Fruit fly (Drosophila melanogaster) whole organism, wandering third instar larva: ENCODE measurements around the gene CG31102.

Source experiments
- Abd-B ChIP-seq: fragments of >200 bp; optimal IDR thresholded peaks from 2 replicates; lab custom pipeline; 2017; ENCODE audit warnings: missing biosample characterization, missing genetic modification characterization
- CG32264 ChIP-seq: fragments of 200-800 bp; sonication (Bioruptor generic); optimal IDR thresholded peaks from 2 replicates; lab custom pipeline; 2016; ENCODE audit warnings: missing biosample characterization, missing genetic modification characterization
- CG9705 ChIP-seq: fragments of 200-800 bp; sonication (Bioruptor generic); optimal IDR thresholded peaks from 2 replicates; lab custom pipeline; 2018; ENCODE audit warnings: missing biosample characterization, mild to moderate bottlenecking, missing genetic modification characterization
- CrebA ChIP-seq: fragments of 200-800 bp; sonication (Bioruptor generic); optimal IDR thresholded peaks from 2 replicates; lab custom pipeline; 2016; ENCODE audit warnings: missing biosample characterization, mild to moderate bottlenecking, missing genetic modification characterization, borderline replicate concordance
- Dfd ChIP-seq: fragments of >200 bp; optimal IDR thresholded peaks from 2 replicates; lab custom pipeline; 2017; ENCODE audit warnings: missing biosample characterization, missing genetic modification characterization
- Dif ChIP-seq: fragments of 200-275, 200-300 bp; sonication (Bioruptor generic); optimal IDR thresholded peaks from 2 replicates; lab custom pipeline; 2018; ENCODE audit warnings: missing biosample characterization, missing genetic modification characterization; ENCODE audit not compliant: partially characterized antibody
- GATAd ChIP-seq: sonication (Bioruptor generic); optimal IDR thresholded peaks from 2 replicates; lab custom pipeline; 2016; ENCODE audit warnings: missing biosample characterization, missing genetic modification characterization
- HLH106 ChIP-seq: fragments of 200-800 bp; optimal IDR thresholded peaks from 3 replicates; lab custom pipeline; 2019; ENCODE audit warnings: missing biosample characterization, mild to moderate bottlenecking, missing genetic modification characterization, moderate library complexity
- Hnf4 ChIP-seq: fragments of 200-800 bp; sonication (Bioruptor generic); optimal IDR thresholded peaks from 2 replicates; lab custom pipeline; 2016; ENCODE audit warnings: missing biosample characterization, mild to moderate bottlenecking, missing genetic modification characterization
- Hr78 ChIP-seq: fragments of >200 bp; optimal IDR thresholded peaks from 2 replicates; lab custom pipeline; 2017; ENCODE audit warnings: missing biosample characterization, missing genetic modification characterization
- Hr83 ChIP-seq: fragments of 200-300 bp; sonication (Bioruptor generic); optimal IDR thresholded peaks from 2 replicates; lab custom pipeline; 2016; ENCODE audit warnings: missing biosample characterization, mild to moderate bottlenecking, missing genetic modification characterization, moderate library complexity; ENCODE audit not compliant: poor library complexity, severe bottlenecking
- Jra ChIP-seq: sonication (Bioruptor generic); optimal IDR thresholded peaks from 2 replicates; lab custom pipeline; 2016; ENCODE audit warnings: missing biosample characterization, missing genetic modification characterization
- Mio ChIP-seq: sonication (Bioruptor generic); optimal IDR thresholded peaks from 2 replicates; lab custom pipeline; 2016; ENCODE audit warnings: missing biosample characterization, missing genetic modification characterization
- Myc ChIP-seq: fragments of >200 bp; optimal IDR thresholded peaks from 2 replicates; lab custom pipeline; 2017
- N ChIP-seq: fragments of >200 bp; optimal IDR thresholded peaks from 2 replicates; lab custom pipeline; 2018; ENCODE audit warnings: missing biosample characterization, missing external identifiers, missing genetic modification characterization
- OdsH ChIP-seq: fragments of 200-800 bp; sonication (Bioruptor generic); optimal IDR thresholded peaks from 2 replicates; lab custom pipeline; 2016; ENCODE audit warnings: missing biosample characterization, mild to moderate bottlenecking, missing genetic modification characterization
- Rel ChIP-seq, 2 experiments: fragments of 200-800 bp; sonication (Bioruptor generic) in 1 of 2; optimal IDR thresholded peaks; 2 replicates in 1 of 2; 3 replicates in 1 of 2; lab custom pipeline; 2016 to 2019; ENCODE audit warnings: mild to moderate bottlenecking in 2 of 2, missing biosample characterization in 2 of 2, missing genetic modification characterization in 2 of 2, moderate library complexity in 1 of 2
- Sp1 ChIP-seq: fragments of 200-800 bp; sonication (Bioruptor generic); optimal IDR thresholded peaks from 3 replicates; lab custom pipeline; 2019; ENCODE audit warnings: missing biosample characterization, mild to moderate bottlenecking, missing genetic modification characterization, moderate library complexity
- Vsx2 ChIP-seq: fragments of 200-300, 225-300 bp; sonication (Bioruptor generic); optimal IDR thresholded peaks from 2 replicates; lab custom pipeline; 2018; ENCODE audit warnings: missing biosample characterization, missing genetic modification characterization; ENCODE audit not compliant: partially characterized antibody
- br ChIP-seq: fragments of 200-800 bp; sonication (Bioruptor generic); optimal IDR thresholded peaks from 2 replicates; lab custom pipeline; 2016; ENCODE audit warnings: missing biosample characterization, missing genetic modification characterization
- brk ChIP-seq: fragments of 200-800 bp; sonication (Bioruptor generic); optimal IDR thresholded peaks from 2 replicates; lab custom pipeline; 2016; ENCODE audit warnings: missing biosample characterization, mild to moderate bottlenecking, missing genetic modification characterization
- dl ChIP-seq, 2 experiments: fragments of 175-275, 200-275 bp in 1 of 2; fragments of 200-275 bp in 1 of 2; sonication (Bioruptor generic); optimal IDR thresholded peaks; lab custom pipeline; 2018; ENCODE audit warnings: mild to moderate bottlenecking in 2 of 2, missing biosample characterization in 2 of 2, missing genetic modification characterization in 2 of 2, moderate library complexity in 2 of 2; ENCODE audit not compliant: partially characterized antibody in 2 of 2, insufficient read depth in 1 of 2
- dmrt93B ChIP-seq: fragments of 200-800 bp; sonication (Bioruptor generic); optimal IDR thresholded peaks from 2 replicates; lab custom pipeline; 2018; ENCODE audit warnings: missing biosample characterization, mild to moderate bottlenecking, missing genetic modification characterization
- dsf ChIP-seq: sonication (Bioruptor generic); optimal IDR thresholded peaks from 2 replicates; lab custom pipeline; 2016; ENCODE audit warnings: missing biosample characterization, missing genetic modification characterization, borderline replicate concordance
- ey ChIP-seq: fragments of 200-800 bp; sonication (Bioruptor generic); optimal IDR thresholded peaks from 2 replicates; lab custom pipeline; 2016; ENCODE audit warnings: missing biosample characterization, missing genetic modification characterization
- foxo ChIP-seq, 2 experiments: fragments of 200-800 bp; sonication (Bioruptor generic); optimal IDR thresholded peaks; 2 replicates in 1 of 2; 3 replicates in 1 of 2; lab custom pipeline; 2016 to 2017; ENCODE audit warnings: missing biosample characterization in 2 of 2, missing genetic modification characterization in 2 of 2
- fru ChIP-seq: fragments of 200-800 bp; sonication (Bioruptor generic); optimal IDR thresholded peaks from 3 replicates; lab custom pipeline; 2016; ENCODE audit warnings: missing biosample characterization, mild to moderate bottlenecking, missing genetic modification characterization
- h ChIP-seq: fragments of 200-800 bp; sonication (Bioruptor generic); optimal IDR thresholded peaks from 3 replicates; lab custom pipeline; 2016; ENCODE audit warnings: missing biosample characterization, mild to moderate bottlenecking, missing genetic modification characterization
- jim ChIP-seq: fragments of 175-275, 200-325 bp; sonication (Bioruptor generic); optimal IDR thresholded peaks from 2 replicates; lab custom pipeline; 2016; ENCODE audit warnings: missing biosample characterization, mild to moderate bottlenecking, missing genetic modification characterization
- lola ChIP-seq: fragments of >200 bp; optimal IDR thresholded peaks from 2 replicates; lab custom pipeline; 2017; ENCODE audit warnings: missing biosample characterization, missing genetic modification characterization
- pan ChIP-seq: fragments of >200 bp; optimal IDR thresholded peaks from 2 replicates; lab custom pipeline; 2017
- psq ChIP-seq: fragments of 200-800 bp; sonication (Bioruptor generic); optimal IDR thresholded peaks from 3 replicates; lab custom pipeline; 2017; ENCODE audit warnings: missing biosample characterization, mild to moderate bottlenecking, missing genetic modification characterization, moderate library complexity
- rgr ChIP-seq: fragments of 200-800 bp; sonication (Bioruptor generic); optimal IDR thresholded peaks from 3 replicates; lab custom pipeline; 2016; ENCODE audit warnings: missing biosample characterization, mild to moderate bottlenecking, missing genetic modification characterization
- sage ChIP-seq: fragments of 200-800 bp; sonication (Bioruptor generic); optimal IDR thresholded peaks from 2 replicates; lab custom pipeline; 2016; ENCODE audit warnings: missing biosample characterization, mild to moderate bottlenecking, missing genetic modification characterization
- sv ChIP-seq: fragments of 200-800 bp; sonication (Bioruptor generic); optimal IDR thresholded peaks from 3 replicates; lab custom pipeline; 2016; ENCODE audit warnings: missing biosample characterization, missing genetic modification characterization
- tai ChIP-seq: sonication (Bioruptor generic); optimal IDR thresholded peaks from 2 replicates; lab custom pipeline; 2016; ENCODE audit warnings: missing biosample characterization, missing genetic modification characterization
- usp ChIP-seq: fragments of >200 bp; optimal IDR thresholded peaks from 2 replicates; lab custom pipeline; 2017; ENCODE audit warnings: missing biosample characterization, missing genetic modification characterization
- woc ChIP-seq: sonication (Bioruptor generic); optimal IDR thresholded peaks from 2 replicates; lab custom pipeline; 2016; ENCODE audit warnings: missing biosample characterization, mild to moderate bottlenecking, missing genetic modification characterization

The CG31102 gene

DNA sequence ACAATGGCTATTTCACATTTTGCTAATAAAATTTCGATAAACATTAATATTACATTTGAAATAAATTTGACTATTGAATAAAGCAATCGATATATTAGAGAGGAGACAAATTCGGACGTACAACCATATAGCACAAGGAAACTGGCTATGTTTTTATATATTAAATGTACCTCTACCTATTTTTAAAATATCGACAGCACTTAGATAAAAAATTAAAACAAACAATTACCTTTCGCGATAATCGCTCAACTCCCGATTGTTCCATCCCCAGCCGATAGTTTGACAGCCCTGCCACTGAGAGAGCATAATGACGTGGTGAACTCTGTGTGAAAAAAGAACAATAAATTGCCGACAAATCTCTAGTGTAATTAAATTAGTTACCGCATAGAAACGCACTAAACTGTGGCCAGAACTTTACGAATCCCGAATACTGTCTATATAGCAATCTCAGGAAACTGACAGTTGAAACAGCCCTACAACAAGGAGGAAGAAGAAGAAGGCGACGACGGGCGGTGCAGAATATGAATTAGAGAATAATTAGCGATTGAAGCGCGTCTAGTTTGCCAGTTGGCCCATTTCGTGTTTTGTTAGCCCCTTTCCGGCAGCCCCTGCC lies 36.7 kb downstream of the CG31102 start, which contains the start of gene CG11857 (continued):
- peak; percentile 98 for TF ChIP-seq rgr (GFP tag; lab: Kevin White, UChicago)
- TF ChIP-seq HLH106 (tag; lab: Kevin White, UChicago): peak; percentile 98
- no peak for TF ChIP-seq dl (GFP tag; optimal IDR thresholded peaks at IDR 0.05; lab: Kevin White, UChicago; ENCODE audit: insufficient read depth in 1 of 2, partially characterized antibody in 2 of 2)

DNA sequence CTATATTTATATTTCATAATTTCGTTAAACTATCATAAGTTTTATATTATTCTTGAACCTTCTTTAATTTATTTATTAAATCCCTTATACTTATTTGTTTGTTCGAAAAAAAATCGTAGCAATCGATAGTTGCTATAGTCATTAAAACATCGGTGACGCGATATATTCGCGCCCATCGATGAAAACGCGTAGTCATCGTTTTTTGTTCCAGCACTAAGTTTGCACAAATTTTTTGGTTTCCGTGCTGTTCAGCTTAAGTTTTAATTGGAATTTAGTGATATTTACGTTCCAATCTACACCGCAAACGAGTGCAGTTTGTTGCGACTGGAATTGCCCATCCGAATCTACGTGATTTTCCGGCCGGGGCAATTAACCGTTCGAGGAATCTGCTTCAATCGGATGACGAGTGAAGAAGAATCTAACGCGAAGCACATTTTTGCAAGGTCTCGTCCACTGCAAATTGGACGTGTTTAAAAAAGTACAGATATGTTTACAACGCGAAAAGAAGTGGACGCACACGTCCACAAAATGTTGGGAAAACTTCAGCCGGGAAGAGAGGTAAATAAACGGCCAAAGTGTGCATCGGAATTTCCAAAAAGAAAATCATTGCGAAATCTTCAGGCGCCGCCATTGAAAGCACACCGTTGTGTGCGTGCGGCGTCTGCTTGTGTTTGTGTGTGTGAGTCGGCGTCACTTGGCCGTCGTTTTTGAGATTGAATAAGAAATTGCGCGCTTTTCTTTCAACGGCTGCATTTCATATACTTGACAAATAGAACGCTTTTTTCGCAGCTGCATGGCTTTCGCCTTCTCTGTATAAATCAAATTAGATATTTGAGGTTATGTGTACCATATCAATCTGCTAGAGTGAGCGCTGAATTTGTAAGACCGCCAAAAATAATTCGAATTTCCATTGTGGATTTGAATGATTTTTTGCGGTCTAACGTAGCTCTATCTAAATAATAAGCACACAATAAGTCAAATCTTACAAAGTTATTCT lies 46.0 kb downstream of the CG31102 start, which contains the start of gene Nup358:
TSS of gene Nup358 (plus strand) at position 204 of the 997 bp plus-strand sequence.
- TF ChIP-seq sv (GFP tag; lab: Kevin White, UChicago) (no peak), Rel (GFP tag; optimal IDR thresholded peaks at IDR 0.05; lab: Kevin White, UChicago) (no peak), Rel (tag; optimal IDR thresholded peaks at IDR 0.05; lab: Kevin White, UChicago) (peak; percentile 18), usp (GFP tag; lab: Kevin White, UChicago) (no peak), dmrt93B (GFP tag; lab: Kevin White, UChicago) (no peak), Sp1 (GFP tag; lab: Kevin White, UChicago) (peak; percentile 5)
- TF ChIP-seq, all 38 proteins: peak for 2

DNA sequence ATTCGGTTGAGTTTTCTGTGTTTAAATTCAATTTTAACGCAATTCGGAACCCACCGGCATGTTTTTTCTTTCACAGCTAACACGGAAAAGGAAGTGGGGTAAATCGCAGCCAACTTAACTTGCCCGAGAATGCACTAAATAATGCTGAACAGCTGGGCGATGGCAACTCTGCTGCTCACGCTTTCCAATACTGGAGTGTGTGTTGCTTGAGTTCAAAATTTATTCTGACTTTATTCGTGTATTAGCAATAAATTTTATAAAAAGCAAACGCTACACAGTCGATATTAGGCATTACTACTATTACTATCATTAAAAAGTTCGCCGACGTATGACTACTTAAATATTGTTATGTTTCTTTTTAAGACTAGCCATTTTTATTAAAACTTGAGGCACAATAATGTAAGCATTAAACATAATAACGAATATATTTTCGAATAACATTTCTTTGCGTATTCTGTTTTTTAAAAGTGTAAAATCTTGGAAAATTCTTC lies 48.0 kb downstream of the CG31102 start, which contains the start of the genes RpS27 and Nup37:
TSS of gene RpS27 (minus strand) at position 136 of the 491 bp plus-strand sequence.
TSS of gene Nup37 (plus strand) at position 280 of the 491 bp plus-strand sequence.
- no peak for TF ChIP-seq Dif
- TF ChIP-seq Vsx2 (GFP tag; lab: Kevin White, UChicago): no peak
- TF ChIP-seq lola (GFP tag; lab: Kevin White, UChicago): no peak
- peak; percentile 98 for TF ChIP-seq br
- peak; percentile 25 for TF ChIP-seq Myc
- no peak for TF ChIP-seq CrebA (GFP tag; lab: Kevin White, UChicago)
- peak; percentile 97 for TF ChIP-seq Sp1 (GFP tag; lab: Kevin White, UChicago)
- peak; percentile 53 for TF ChIP-seq Rel (GFP tag; optimal IDR thresholded peaks at IDR 0.05; lab: Kevin White, UChicago)
- peak; percentile 83 for TF ChIP-seq Rel (tag; optimal IDR thresholded peaks at IDR 0.05; lab: Kevin White, UChicago)
- TF ChIP-seq h (GFP tag; lab: Kevin White, UChicago): peak; percentile 96
- TF ChIP-seq jim (GFP tag; lab: Kevin White, UChicago): peak; percentile 7
- peak; percentile 99 for TF ChIP-seq Hr83 (GFP tag; lab: Kevin White, UChicago)
- TF ChIP-seq Hnf4 (GFP tag; lab: Kevin White, UChicago): no peak
- TF ChIP-seq ey (GFP tag; lab: Kevin White, UChicago): peak; percentile 90
- TF ChIP-seq GATAd (GFP tag; lab: Kevin White, UChicago): peak; percentile 89
- peak; percentile 99 for TF ChIP-seq rgr (GFP tag; lab: Kevin White, UChicago)
- peak; percentile 81 to 97 for TF ChIP-seq foxo (GFP tag; optimal IDR thresholded peaks at IDR 0.05; lab: Kevin White, UChicago)
- TF ChIP-seq pan: no peak
- peak; percentile 96 for TF ChIP-seq sv (GFP tag; lab: Kevin White, UChicago)
- TF ChIP-seq sage (GFP tag; lab: Kevin White, UChicago): peak; percentile 66
- TF ChIP-seq dsf: peak; percentile 79
- no peak for TF ChIP-seq Abd-B
- TF ChIP-seq tai (GFP tag; lab: Kevin White, UChicago): no peak
- TF ChIP-seq Jra (GFP tag; lab: Kevin White, UChicago): no peak
- no peak for TF ChIP-seq N (GFP tag; lab: Kevin White, UChicago)
- TF ChIP-seq Dfd (GFP tag; lab: Kevin White, UChicago): no peak
- TF ChIP-seq psq (GFP tag; lab: Kevin White, UChicago): peak; percentile 89
- TF ChIP-seq OdsH (GFP tag; lab: Kevin White, UChicago): peak; percentile 95
- TF ChIP-seq Hr78 (GFP tag; lab: Kevin White, UChicago): no peak
- peak; percentile 91 for TF ChIP-seq CG32264 (GFP tag; lab: Kevin White, UChicago)
- no peak for TF ChIP-seq usp (GFP tag; lab: Kevin White, UChicago)
- peak; percentile 99 for TF ChIP-seq dmrt93B (GFP tag; lab: Kevin White, UChicago)
- no peak for TF ChIP-seq brk (GFP tag; lab: Kevin White, UChicago)
- TF ChIP-seq Mio (GFP tag; lab: Kevin White, UChicago): peak; percentile 92
- TF ChIP-seq fru (GFP tag; lab: Kevin White, UChicago): peak; percentile 96
- peak; percentile 99 for TF ChIP-seq CG9705
- TF ChIP-seq dl (GFP tag; optimal IDR thresholded peaks at IDR 0.05; lab: Kevin White, UChicago; ENCODE audit: insufficient read depth in 1 of 2, partially characterized antibody in 2 of 2): no peak
- TF ChIP-seq HLH106 (tag; lab: Kevin White, UChicago): peak; percentile 96
- TF ChIP-seq woc (GFP tag; lab: Kevin White, UChicago): peak; percentile 77
